Worm (Caenorhabditis elegans) whole organism, L1 larva: ENCODE measurements around the gene E02C12.11.

Experiments
- C04F5.9 ChIP-seq: sonication (generic microtip); optimal IDR thresholded peaks from 2 replicates; lab custom pipeline; 2016; ENCODE audit warnings: missing genetic modification characterization, missing compliant biosample characterization
- C16A3.4 ChIP-seq: fragments of 150-350 bp; optimal IDR thresholded peaks from 2 replicates; lab custom pipeline; 2014; ENCODE audit warnings: missing biosample characterization, missing genetic modification characterization
- C34B4.2 ChIP-seq: sonication (generic microtip); optimal IDR thresholded peaks from 2 replicates; lab custom pipeline; 2017; ENCODE audit warnings: mild to moderate bottlenecking, missing genetic modification characterization, missing compliant biosample characterization
- aha-1 ChIP-seq: fragments of 150-350 bp; optimal IDR thresholded peaks from 2 replicates; lab custom pipeline; 2014; ENCODE audit warnings: missing biosample characterization, missing genetic modification characterization
- aly-2 ChIP-seq: fragments of 150-350 bp; optimal IDR thresholded peaks from 2 replicates; lab custom pipeline; 2014; ENCODE audit warnings: missing biosample characterization, missing genetic modification characterization
- ama-1 ChIP-seq: fragments of 150-350 bp; optimal IDR thresholded peaks from 2 replicates; lab custom pipeline; 2014
- blmp-1 ChIP-seq: fragments of 150-350 bp; optimal IDR thresholded peaks from 2 replicates; lab custom pipeline; 2014; ENCODE audit warnings: missing biosample characterization, missing genetic modification characterization
- ceh-63 ChIP-seq: fragments of 200-800 bp; sonication (Bioruptor generic); optimal IDR thresholded peaks from 2 replicates; lab custom pipeline; 2018; ENCODE audit warnings: mild to moderate bottlenecking, missing genetic modification characterization, missing compliant biosample characterization
- dpl-1 ChIP-seq, 3 experiments: fragments of 150-350 bp in 2 of 3; sonication (generic microtip) in 1 of 3; optimal IDR thresholded peaks; 2 replicates each; lab custom pipeline; 2014 to 2017; ENCODE audit warnings: missing biosample characterization in 3 of 3, missing genetic modification characterization in 3 of 3, missing genetic modification reagents in 3 of 3
- efl-1 ChIP-seq, 4 experiments: fragments of 150-350 bp; optimal IDR thresholded peaks in 3 of 4; peaks in 1 of 4; 1 replicate in 1 of 4; 2 replicates in 3 of 4; lab custom pipeline; 2014; ENCODE audit warnings: missing biosample characterization in 2 of 4, missing genetic modification characterization in 2 of 4, missing genetic modification reagents in 2 of 4
- efl-3 ChIP-seq: fragments of 200-800 bp; sonication (Bioruptor generic); optimal IDR thresholded peaks from 2 replicates; lab custom pipeline; 2018; ENCODE audit warnings: mild to moderate bottlenecking, missing genetic modification characterization, missing compliant biosample characterization
- egl-27 ChIP-seq, 2 experiments: fragments of 150-350 bp in 1 of 2; sonication (generic microtip); optimal IDR thresholded peaks; 3 replicates each; lab custom pipeline; 2017 to 2018; ENCODE audit warnings: missing biosample characterization in 2 of 2, missing genetic modification characterization in 2 of 2, missing genetic modification reagents in 2 of 2
- elt-3 ChIP-seq, 6 experiments: fragments of 150-350 bp in 1 of 6; sonication (generic microtip); optimal IDR thresholded peaks; 2 replicates each; lab custom pipeline; 2017 to 2018; ENCODE audit warnings: missing biosample characterization in 6 of 6, missing genetic modification characterization in 6 of 6, inconsistent platforms in 1 of 6
- fkh-10 ChIP-seq: sonication (generic microtip); optimal IDR thresholded peaks from 2 replicates; lab custom pipeline; 2017; ENCODE audit warnings: missing biosample characterization, missing genetic modification reagents, missing genetic modification characterization
- fkh-4 ChIP-seq: sonication (generic microtip); optimal IDR thresholded peaks from 2 replicates; lab custom pipeline; 2016; ENCODE audit warnings: missing compliant biosample characterization, missing genetic modification characterization, borderline replicate concordance
- fkh-8 ChIP-seq: sonication (generic microtip); optimal IDR thresholded peaks from 2 replicates; lab custom pipeline; 2016; ENCODE audit warnings: mild to moderate bottlenecking, missing genetic modification characterization, missing compliant biosample characterization
- grh-1 ChIP-seq: fragments of 200-800 bp; sonication (Bioruptor generic); IDR thresholded peaks from 2 replicates; pipeline ENCODE4 v1.3.6; 2022; ENCODE audit warnings: missing genetic modification reagents, missing genetic modification characterization, missing compliant biosample characterization
- hlh-17 ChIP-seq: fragments of 200-800 bp; sonication (Bioruptor generic); optimal IDR thresholded peaks from 2 replicates; lab custom pipeline; 2018; ENCODE audit warnings: missing genetic modification characterization, mild to moderate bottlenecking, missing compliant biosample characterization, moderate library complexity, borderline replicate concordance
- isw-1 ChIP-seq: fragments of 200-800 bp; sonication (Bioruptor generic); IDR thresholded peaks from 2 replicates; pipeline ENCODE4 v1.3.6; 2022; ENCODE audit warnings: missing genetic modification characterization, missing compliant biosample characterization
- lin-13 ChIP-seq: fragments of 150-350 bp; optimal IDR thresholded peaks from 2 replicates; lab custom pipeline; 2014; ENCODE audit warnings: missing biosample characterization, missing genetic modification reagents, missing genetic modification characterization
- lin-39 ChIP-seq: fragments of 150-350 bp; optimal IDR thresholded peaks from 2 replicates; lab custom pipeline; 2014; ENCODE audit warnings: missing biosample characterization, missing genetic modification reagents, missing genetic modification characterization
- mef-2 ChIP-seq: fragments of 150-350 bp; optimal IDR thresholded peaks from 2 replicates; lab custom pipeline; 2014; ENCODE audit warnings: missing biosample characterization, missing genetic modification characterization
- nhr-19 ChIP-seq: fragments of 200-800 bp; sonication (Bioruptor generic); conservative IDR thresholded peaks from 2 replicates; pipeline ENCODE4 v1.3.6; 2022; ENCODE audit warnings: missing genetic modification characterization, missing compliant biosample characterization
- nhr-20 ChIP-seq: sonication (generic microtip); optimal IDR thresholded peaks from 2 replicates; lab custom pipeline; 2016; ENCODE audit warnings: mild to moderate bottlenecking, missing genetic modification characterization, missing compliant biosample characterization
- nhr-28 ChIP-seq: fragments of 150-350 bp; optimal IDR thresholded peaks from 2 replicates; lab custom pipeline; 2014; ENCODE audit warnings: missing biosample characterization, missing genetic modification characterization
- nhr-47 ChIP-seq: sonication (generic microtip); optimal IDR thresholded peaks from 2 replicates; lab custom pipeline; 2016; ENCODE audit warnings: mild to moderate bottlenecking, missing genetic modification characterization, moderate library complexity, missing compliant biosample characterization
- nhr-85 ChIP-seq: sonication (generic microtip); peaks from one replicate; lab custom pipeline; 2016; ENCODE audit warnings: missing genetic modification characterization, inconsistent platforms, missing compliant biosample characterization
- nhr-90 ChIP-seq: sonication (generic microtip); optimal IDR thresholded peaks from 2 replicates; lab custom pipeline; 2016; ENCODE audit warnings: mild to moderate bottlenecking, missing genetic modification characterization, missing compliant biosample characterization; ENCODE audit not compliant: poor library complexity
- pqm-1 ChIP-seq: sonication (generic microtip); optimal IDR thresholded peaks from 3 replicates; lab custom pipeline; 2017; ENCODE audit warnings: missing biosample characterization, missing genetic modification characterization
- rnt-1 ChIP-seq: sonication (generic microtip); optimal IDR thresholded peaks from 2 replicates; lab custom pipeline; 2016; ENCODE audit warnings: mild to moderate bottlenecking, missing genetic modification characterization, moderate library complexity, missing compliant biosample characterization
- skn-1 ChIP-seq: fragments of 150-350 bp; optimal IDR thresholded peaks from 2 replicates; lab custom pipeline; 2014; ENCODE audit warnings: missing biosample characterization, missing genetic modification characterization
- sup-37 ChIP-seq: fragments of 200-800 bp; sonication (Bioruptor generic); optimal IDR thresholded peaks from 2 replicates; lab custom pipeline; 2018; ENCODE audit warnings: mild to moderate bottlenecking, missing genetic modification characterization, missing compliant biosample characterization
- swsn-7 ChIP-seq: sonication (generic microtip); optimal IDR thresholded peaks from 2 replicates; lab custom pipeline; 2016; ENCODE audit warnings: missing genetic modification characterization, missing compliant biosample characterization
- tlp-1 ChIP-seq: fragments of 150-350 bp; optimal IDR thresholded peaks from 2 replicates; lab custom pipeline; 2014; ENCODE audit warnings: missing biosample characterization, missing genetic modification characterization
- unc-30 ChIP-seq: sonication (generic microtip); optimal IDR thresholded peaks from 2 replicates; lab custom pipeline; 2017; ENCODE audit warnings: missing biosample characterization, missing genetic modification characterization
- vab-15 ChIP-seq: sonication (generic microtip); optimal IDR thresholded peaks from 2 replicates; lab custom pipeline; 2017; ENCODE audit warnings: missing genotype, mild to moderate bottlenecking, missing genetic modification characterization, missing compliant biosample characterization
- xbp-1 ChIP-seq: sonication (generic microtip); optimal IDR thresholded peaks from 2 replicates; lab custom pipeline; 2016; ENCODE audit warnings: missing genetic modification characterization, missing compliant biosample characterization
- zag-1 ChIP-seq: fragments of 150-350 bp; optimal IDR thresholded peaks from 2 replicates; lab custom pipeline; 2014; ENCODE audit warnings: missing biosample characterization, missing genetic modification characterization
- zip-4 ChIP-seq: fragments of 200-800 bp; sonication (Bioruptor generic); optimal IDR thresholded peaks from 2 replicates; lab custom pipeline; 2018; ENCODE audit warnings: mild to moderate bottlenecking, missing genetic modification characterization, moderate library complexity, missing compliant biosample characterization
- ztf-4 ChIP-seq: fragments of 150-350 bp; optimal IDR thresholded peaks from 2 replicates; lab custom pipeline; 2014; ENCODE audit warnings: missing biosample characterization, missing genetic modification characterization

The E02C12.11 gene

ce11 chrV:9343629-9344624 lies 35.8 kb downstream of the E02C12.11 start, which contains the start of gene tos-1 (continued):
- TF ChIP-seq nhr-90 (peak; percentile 99), lin-39 (peak; percentile 86), egl-27 (tag; optimal IDR thresholded peaks at IDR 0.05; lab: Kevin White, UChicago) (peak; percentile 82 to 95), C04F5.9 (tag; lab: Kevin White, UChicago) (peak; percentile 89), nhr-28 (tag; lab: Kevin White, UChicago) (peak; percentile 72), zip-4 (peak; percentile 98), rnt-1 (tag; lab: Kevin White, UChicago) (peak; percentile 82), elt-3 (tag; optimal IDR thresholded peaks at IDR 0.05; lab: Kevin White, UChicago) (peak in 5 of 6 experiments; percentile 81 to 98 (median 90)), ama-1 (lab: Kevin White, UChicago) (peak; percentile 99), mef-2 (peak; percentile 14), fkh-10 (GFP tag; lab: Kevin White, UChicago) (peak; percentile 98), hlh-17 (no peak), vab-15 (tag; lab: Kevin White, UChicago) (peak; percentile 97), lin-13 (GFP tag; lab: Kevin White, UChicago) (peak; percentile 85), swsn-7 (tag; lab: Kevin White, UChicago) (peak; percentile 100), skn-1 (tag; lab: Kevin White, UChicago) (peak; percentile 69), dpl-1 (GFP tag; optimal IDR thresholded peaks at IDR 0.05; lab: Kevin White, UChicago) (peak; percentile 78 to 85 (median 80)), tlp-1 (tag; lab: Kevin White, UChicago) (no peak), blmp-1 (peak; percentile 72), grh-1 (GFP tag; lab: Robert Waterston, UW) (peak; percentile 99), fkh-4 (tag; lab: Kevin White, UChicago) (peak; percentile 92), nhr-85 (peak; percentile 100), aly-2 (peak; percentile 86), C16A3.4 (peak; percentile 97), unc-30 (tag; lab: Kevin White, UChicago) (no peak), nhr-20 (tag; lab: Kevin White, UChicago) (peak; percentile 100), zag-1 (tag; lab: Kevin White, UChicago) (peak; percentile 86), efl-3 (peak; percentile 70), ztf-4 (tag; lab: Kevin White, UChicago) (peak; percentile 95), nhr-47 (tag; lab: Kevin White, UChicago) (peak; percentile 100), fkh-8 (tag; lab: Kevin White, UChicago) (peak; percentile 100), pqm-1 (tag; lab: Kevin White, UChicago) (no peak), sup-37 (GFP tag; lab: Kevin White, UChicago) (peak; percentile 98), C34B4.2 (tag; lab: Kevin White, UChicago) (peak; percentile 90), ceh-63 (GFP tag; lab: Kevin White, UChicago) (peak; percentile 48)

ce11 chrV:9342965-9343628 lies 36.6 kb downstream of the E02C12.11 start:
- TF ChIP-seq isw-1 (peak; percentile 14; the same call in 1 of the 2 replicates), efl-1 (optimal IDR thresholded peaks at IDR 0.05; lab: Kevin White, UChicago) (no peak), efl-1 (GFP tag; optimal IDR thresholded peaks at IDR 0.05 in 1 of 2; lab: Kevin White, UChicago) (peak in 1 of 2 experiments; percentile 93), aha-1 (tag; lab: Kevin White, UChicago) (no peak), fkh-10 (GFP tag; lab: Kevin White, UChicago) (no peak), nhr-85 (peak; percentile 20), xbp-1 (tag; lab: Kevin White, UChicago) (no peak), nhr-19 (GFP tag; lab: Robert Waterston, UW) (0 out of 2 replicates have a peak, but pooled peaks have one; percentile 25)
